Worm (Caenorhabditis elegans): Measurements from ENCODE around the gene swsn-1.

Gene swsn-1

DNA sequence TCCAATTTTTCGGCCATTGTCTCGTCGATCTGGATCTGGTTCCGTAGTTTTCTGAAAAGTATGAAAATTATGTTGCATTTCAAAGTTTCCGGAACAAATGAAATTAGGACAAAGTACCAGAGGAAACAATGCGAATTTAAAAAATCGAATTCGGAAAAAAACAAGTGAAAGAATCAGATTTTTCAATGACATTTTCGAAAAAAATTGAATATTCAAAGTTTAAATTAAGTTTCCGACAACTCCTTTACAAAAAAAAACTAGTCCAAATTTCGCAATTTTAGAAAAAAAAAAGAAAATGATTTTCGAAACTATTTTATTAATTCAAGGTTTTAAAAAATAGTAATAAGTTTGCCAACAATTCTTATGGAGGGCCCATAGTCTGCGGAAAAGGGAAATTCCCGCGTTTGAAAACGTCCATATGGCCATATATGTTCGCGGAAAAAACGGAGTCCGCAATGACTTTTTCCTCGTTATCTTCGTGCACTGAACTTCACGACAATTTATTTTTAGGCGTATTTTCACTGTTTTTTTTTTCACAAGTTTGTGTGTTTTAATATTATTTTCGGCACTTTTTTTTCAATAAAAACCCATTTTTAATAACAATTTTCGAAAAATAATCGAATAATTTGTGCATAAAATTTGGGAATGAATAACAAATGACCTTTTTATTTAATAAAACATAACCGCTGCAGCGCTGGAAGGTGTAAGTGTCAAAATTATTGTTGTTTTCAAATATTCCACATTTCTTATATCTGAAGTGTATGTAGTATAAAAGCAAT is 57.0 kb downstream of the swsn-1 start, which contains the start of the genes fbxa-115 and Y113G7B.27:
Gene fbxa-115 (minus strand): TSS at position 51 of the 779 bp plus-strand sequence.
Gene Y113G7B.27 (plus strand): TSS at position 729 of the 779 bp plus-strand sequence.
- TF ChIP-seq dao-5 (tag; optimal IDR thresholded peaks at IDR 0.05): no peak
- no peak for TF ChIP-seq him-1 (tag; optimal IDR thresholded peaks at IDR 0.05)
- no peak for TF ChIP-seq W03F9.2 (tag; optimal IDR thresholded peaks at IDR 0.05)

Data from whole organism, L4/young adult.